Worm (Caenorhabditis elegans): ENCODE measurements around the gene cah-5.

- TF ChIP-seq nhr-23 (tag; optimal IDR thresholded peaks at IDR 0.05) (no peak), snpc-4 (tag; optimal IDR thresholded peaks at IDR 0.05) (no peak)
Observed at ce11 chrX:6989342-6989741, 30.5 kb upstream of the cah-5 start, which contains the start of gene F01E11.18.
